Fruit fly (Drosophila melanogaster): ENCODE measurements around the gene RpL13A.

RpL13A gene

DNA sequence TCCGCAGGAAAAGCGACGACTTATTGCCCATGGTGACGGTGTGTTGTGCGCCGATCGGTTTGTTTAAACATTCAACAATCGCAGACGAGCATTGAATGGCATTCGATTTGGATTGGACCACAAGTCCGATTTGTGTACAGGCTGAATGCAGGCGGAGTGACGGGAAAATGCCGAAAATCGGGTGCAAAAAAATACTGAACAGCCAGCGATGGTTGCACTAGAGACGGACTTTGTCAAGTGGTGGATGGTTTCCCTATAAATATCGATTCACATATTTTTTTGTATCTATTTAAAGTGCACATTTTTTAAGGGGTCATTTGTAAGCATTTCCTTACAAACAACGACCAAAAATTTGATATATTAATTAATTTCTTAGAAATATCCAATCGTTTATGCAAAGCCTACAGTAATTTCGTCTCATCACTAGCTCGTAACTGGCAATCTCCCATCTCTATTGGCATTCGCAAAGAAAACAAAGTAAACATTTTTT, 30.5 kb downstream of the RpL13A start, which contains the start of the genes elm and MED27 (continued):
- peak; percentile 94 for TF ChIP-seq klu (GFP tag; IDR thresholded peaks at IDR 0.05)
- peak; percentile 58; the same call in 1 of the 3 replicates for TF ChIP-seq CG7963 (GFP tag; IDR thresholded peaks at IDR 0.05; ENCODE audit: partially characterized antibody)
- TF ChIP-seq CG3065 (GFP tag; optimal IDR thresholded peaks at IDR 0.05): peak; percentile 78
- TF ChIP-seq CG34376 (GFP tag; optimal IDR thresholded peaks at IDR 0.05): peak; percentile 83
- peak; percentile 92 for TF ChIP-seq pnt (GFP tag; optimal IDR thresholded peaks at IDR 0.05)
- TF ChIP-seq tap (tag; optimal IDR thresholded peaks at IDR 0.05): peak; percentile 62
- peak; percentile 66 for TF ChIP-seq CG3995 (GFP tag; optimal IDR thresholded peaks at IDR 0.05)
- peak; percentile 22 for TF ChIP-seq CG15479 (GFP tag; optimal IDR thresholded peaks at IDR 0.05)
- peak; percentile 95 for TF ChIP-seq unc-4 (GFP tag; IDR thresholded peaks at IDR 0.05; ENCODE audit: partially characterized antibody)
- peak; percentile 94 for TF ChIP-seq HLHmδ (GFP tag; optimal IDR thresholded peaks at IDR 0.05)
- TF ChIP-seq crol (GFP tag; IDR thresholded peaks at IDR 0.05): peak; percentile 59; the same call in 1 of the 2 replicates
- peak; percentile 53 for TF ChIP-seq Dref (GFP tag; IDR thresholded peaks at IDR 0.05)
- TF ChIP-seq run (tag; optimal IDR thresholded peaks at IDR 0.05): peak; percentile 48
- TF ChIP-seq CG2120 (GFP tag; optimal IDR thresholded peaks at IDR 0.05): peak; percentile 98
- TF ChIP-seq sim (GFP tag; IDR thresholded peaks at IDR 0.05): peak; percentile 60; the same call in 1 of the 2 replicates
- TF ChIP-seq CG4424 (GFP tag; optimal IDR thresholded peaks at IDR 0.05): peak; percentile 95
- TF ChIP-seq mam (GFP tag; optimal IDR thresholded peaks at IDR 0.05): peak; percentile 96
- TF ChIP-seq Hand (GFP tag; optimal IDR thresholded peaks at IDR 0.05): peak; percentile 8
- TF ChIP-seq sima (GFP tag; optimal IDR thresholded peaks at IDR 0.05): peak; percentile 41
- TF ChIP-seq CG11085 (GFP tag; IDR thresholded peaks at IDR 0.05): peak; percentile 91
- peak; percentile 71 for TF ChIP-seq onecut (GFP tag; IDR thresholded peaks at IDR 0.05)
- TF ChIP-seq CG11504 (tag; optimal IDR thresholded peaks at IDR 0.05): peak; percentile 89
- peak; percentile 89 for TF ChIP-seq wor (GFP tag; IDR thresholded peaks at IDR 0.05)
- TF ChIP-seq sob (GFP tag; IDR thresholded peaks at IDR 0.05): peak; percentile 96
- peak; percentile 74 for TF ChIP-seq Adf1 (GFP tag; IDR thresholded peaks at IDR 0.05)
- peak; percentile 64 for TF ChIP-seq CG6765 (GFP tag; optimal IDR thresholded peaks at IDR 0.05)
- TF ChIP-seq pho (GFP tag; optimal IDR thresholded peaks at IDR 0.05): peak; percentile 94
- TF ChIP-seq CG12744 (GFP tag; optimal IDR thresholded peaks at IDR 0.05): peak; percentile 86
- peak; percentile 87 for TF ChIP-seq CG7357 (GFP tag; IDR thresholded peaks at IDR 0.05)
- peak; percentile 95 for TF ChIP-seq CG13424 (tag; optimal IDR thresholded peaks at IDR 0.05)
- peak; percentile 87 for TF ChIP-seq ro (GFP tag; IDR thresholded peaks at IDR 0.05)
- peak; percentile 89 for TF ChIP-seq Fer3 (tag; optimal IDR thresholded peaks at IDR 0.05)
- peak; percentile 89 for TF ChIP-seq CG13123 (GFP tag; optimal IDR thresholded peaks at IDR 0.05)
- TF ChIP-seq ase (GFP tag; IDR thresholded peaks at IDR 0.05): peak; percentile 88
- TF ChIP-seq CG2202 (tag; optimal IDR thresholded peaks at IDR 0.05): peak; percentile 86
- peak; percentile 84 for TF ChIP-seq CG18011 (GFP tag; optimal IDR thresholded peaks at IDR 0.05)
- peak; percentile 89 for TF ChIP-seq lbe (GFP tag; optimal IDR thresholded peaks at IDR 0.05)
- peak; percentile 86 for TF ChIP-seq Bgb (GFP tag; IDR thresholded peaks at IDR 0.05; ENCODE audit: partially characterized antibody)
- TF ChIP-seq Hr39 (optimal IDR thresholded peaks at IDR 0.05): no peak
- TF ChIP-seq gce (GFP tag; IDR thresholded peaks at IDR 0.05): peak; percentile 78; the same call in 2 of the 3 replicates
- TF ChIP-seq CG1024 (GFP tag; IDR thresholded peaks at IDR 0.05): peak; percentile 60; the same call in 1 of the 2 replicates
- peak; percentile 90 for TF ChIP-seq CG7839 (tag; optimal IDR thresholded peaks at IDR 0.05)
- TF ChIP-seq Mrtf (GFP tag; IDR thresholded peaks at IDR 0.05): peak; percentile 87
- no peak for TF ChIP-seq usp (GFP tag; optimal IDR thresholded peaks at IDR 0.05)
- TF ChIP-seq Awh (GFP tag; IDR thresholded peaks at IDR 0.05): peak; percentile 81
- peak; percentile 74 for TF ChIP-seq CG11696 (GFP tag; IDR thresholded peaks at IDR 0.05)
- TF ChIP-seq wek (GFP tag; optimal IDR thresholded peaks at IDR 0.05): peak; percentile 0
- TF ChIP-seq MESR4 (GFP tag; optimal IDR thresholded peaks at IDR 0.05): peak; percentile 96
- peak; percentile 69 for TF ChIP-seq CG8281 (tag; optimal IDR thresholded peaks at IDR 0.05)
- TF ChIP-seq CG12104 (GFP tag; optimal IDR thresholded peaks at IDR 0.05): peak; percentile 87
- TF ChIP-seq CG6791 (GFP tag; IDR thresholded peaks at IDR 0.05; ENCODE audit: partially characterized antibody): peak; percentile 85

Data from whole organism, embryonic.